Worm (Caenorhabditis elegans) whole organism, L4 larva: ENCODE measurements around the gene sru-38.

ENCODE experiments used
- D1046.2 ChIP-seq: fragments of 200-800 bp; sonication (Bioruptor generic); IDR thresholded peaks from 2 replicates; pipeline ENCODE4 v1.3.6; 2022; ENCODE audit warnings: missing genetic modification characterization, missing compliant biosample characterization
- F26F4.8 ChIP-seq: fragments of 200-800 bp; sonication (Bioruptor generic); conservative IDR thresholded peaks from 2 replicates; pipeline ENCODE4 v1.3.6; 2022; ENCODE audit warnings: missing genetic modification characterization, missing compliant biosample characterization
- F44E2.7 ChIP-seq: fragments of 200-800 bp; sonication (Bioruptor generic); IDR thresholded peaks from 2 replicates; pipeline ENCODE4 v2.1.2; 2022; ENCODE audit warnings: missing genetic modification characterization, missing compliant biosample characterization
- T20F7.1 ChIP-seq: fragments of 200-800 bp; sonication (Bioruptor generic); optimal IDR thresholded peaks from 2 replicates; lab custom pipeline; 2018; ENCODE audit warnings: mild to moderate bottlenecking, missing genetic modification characterization, missing compliant biosample characterization
- T26A8.4 ChIP-seq: fragments of 200-800 bp; sonication (Bioruptor generic); IDR thresholded peaks from 2 replicates; pipeline ENCODE4 v1.3.6; 2022; ENCODE audit warnings: missing genetic modification characterization, missing compliant biosample characterization
- Y5F2A.4 ChIP-seq: fragments of 200-800 bp; sonication (Bioruptor generic); optimal IDR thresholded peaks from 2 replicates; lab custom pipeline; 2018; ENCODE audit warnings: mild to moderate bottlenecking, missing genetic modification characterization, missing compliant biosample characterization
- Y75B8A.6 ChIP-seq: fragments of 200-800 bp; sonication (Bioruptor generic); IDR thresholded peaks from 2 replicates; pipeline ENCODE4 v1.3.6; 2022; ENCODE audit warnings: missing genetic modification reagents, missing genetic modification characterization, missing compliant biosample characterization
- aha-1 ChIP-seq: fragments of 150-350 bp; peaks from one replicate; lab custom pipeline; 2014; ENCODE audit warnings: missing biosample characterization, missing genetic modification characterization
- aly-2 ChIP-seq: sonication (generic microtip); optimal IDR thresholded peaks from 2 replicates; lab custom pipeline; 2018; ENCODE audit warnings: missing biosample characterization, missing genetic modification characterization
- ceh-20 ChIP-seq: fragments of 200-800 bp; sonication (Bioruptor generic); IDR thresholded peaks from 2 replicates; pipeline ENCODE4 v1.3.6; 2022; ENCODE audit warnings: missing genetic modification reagents, missing genetic modification characterization, missing compliant biosample characterization
- ceh-32 ChIP-seq: sonication (generic microtip); optimal IDR thresholded peaks from 2 replicates; lab custom pipeline; 2016; ENCODE audit warnings: mild to moderate bottlenecking, missing genetic modification characterization, missing compliant biosample characterization; ENCODE audit not compliant: poor library complexity
- ceh-62 ChIP-seq: sonication (generic microtip); optimal IDR thresholded peaks from 2 replicates; lab custom pipeline; 2017; ENCODE audit warnings: missing biosample characterization, missing genetic modification characterization
- daf-12 ChIP-seq: fragments of 150-350 bp; optimal IDR thresholded peaks from 2 replicates; lab custom pipeline; 2014; ENCODE audit warnings: missing biosample characterization, missing genetic modification reagents, missing genetic modification characterization
- dmd-6 ChIP-seq: fragments of 200-800 bp; sonication (Bioruptor generic); IDR thresholded peaks from 2 replicates; pipeline ENCODE4 v1.3.6; 2022; ENCODE audit warnings: missing genetic modification reagents, missing genetic modification characterization, missing compliant biosample characterization
- dpl-1 ChIP-seq: fragments of 150-350 bp; optimal IDR thresholded peaks from 2 replicates; lab custom pipeline; 2014; ENCODE audit warnings: missing biosample characterization, missing genetic modification reagents, missing genetic modification characterization
- egl-43 ChIP-seq: fragments of 200-800 bp; sonication (Bioruptor generic); IDR thresholded peaks from 2 replicates; pipeline ENCODE4 v1.3.6; 2022; ENCODE audit warnings: missing genetic modification reagents, missing genetic modification characterization, missing compliant biosample characterization
- fkh-10 ChIP-seq: fragments of 150-350 bp; optimal IDR thresholded peaks from 2 replicates; lab custom pipeline; 2014; ENCODE audit warnings: missing biosample characterization, missing genetic modification reagents, missing genetic modification characterization
- gei-8 ChIP-seq: fragments of 200-800 bp; sonication (Bioruptor generic); optimal IDR thresholded peaks from 2 replicates; lab custom pipeline; 2018; ENCODE audit warnings: mild to moderate bottlenecking, missing genetic modification characterization, missing compliant biosample characterization
- hlh-30 ChIP-seq: sonication (generic microtip); optimal IDR thresholded peaks from 2 replicates; lab custom pipeline; 2017; ENCODE audit warnings: antibody characterized with exemption, mild to moderate bottlenecking, missing genetic modification characterization, missing compliant biosample characterization; ENCODE audit not compliant: insufficient read depth
- hmg-1.1 ChIP-seq: fragments of 200-800 bp; sonication (Bioruptor generic); IDR thresholded peaks from 2 replicates; pipeline ENCODE4 v1.3.6; 2022; ENCODE audit warnings: missing genetic modification reagents, missing genetic modification characterization, missing compliant biosample characterization
- lim-7 ChIP-seq: fragments of 200-800 bp; sonication (Bioruptor generic); IDR thresholded peaks from 2 replicates; pipeline ENCODE4 v1.3.6; 2022; ENCODE audit warnings: missing genetic modification characterization, missing compliant biosample characterization
- lin-38 ChIP-seq: fragments of 200-800 bp; sonication (Bioruptor generic); IDR thresholded peaks from 2 replicates; pipeline ENCODE4 v1.3.6; 2022; ENCODE audit warnings: missing genetic modification reagents, missing genetic modification characterization, missing compliant biosample characterization
- lir-3 ChIP-seq: sonication (generic microtip); optimal IDR thresholded peaks from 2 replicates; lab custom pipeline; 2016; ENCODE audit warnings: mild to moderate bottlenecking, missing genetic modification characterization, missing compliant biosample characterization
- madf-9 ChIP-seq: fragments of 200-800 bp; sonication (Bioruptor generic); conservative IDR thresholded peaks from 2 replicates; pipeline ENCODE4 v1.3.6; 2022; ENCODE audit warnings: missing genetic modification reagents, missing genetic modification characterization, missing compliant biosample characterization
- mep-1 ChIP-seq: fragments of 150-350 bp; sonication (generic microtip); optimal IDR thresholded peaks from 3 replicates; lab custom pipeline; 2014; ENCODE audit warnings: missing biosample characterization, missing genetic modification characterization
- nhr-10 ChIP-seq: fragments of 150-350 bp; optimal IDR thresholded peaks from 2 replicates; lab custom pipeline; 2014; ENCODE audit warnings: missing biosample characterization, missing genetic modification characterization
- nhr-102 ChIP-seq: sonication (generic microtip); optimal IDR thresholded peaks from 2 replicates; lab custom pipeline; 2016; ENCODE audit warnings: mild to moderate bottlenecking, missing genetic modification characterization, moderate library complexity, missing compliant biosample characterization
- nhr-237 ChIP-seq: sonication (generic microtip); optimal IDR thresholded peaks from 2 replicates; lab custom pipeline; 2017; ENCODE audit warnings: missing biosample characterization, missing genetic modification characterization
- nhr-48 ChIP-seq: sonication (generic microtip); optimal IDR thresholded peaks from 2 replicates; lab custom pipeline; 2016; ENCODE audit warnings: mild to moderate bottlenecking, missing genetic modification characterization, missing compliant biosample characterization
- pha-4 ChIP-seq, 2 experiments: fragments of 150-350 bp in 1 of 2; fragments of 200-800 bp in 1 of 2; sonication (Bioruptor generic) in 1 of 2; IDR thresholded peaks in 1 of 2; optimal IDR thresholded peaks in 1 of 2; 2 replicates each; pipeline versions ENCODE4 v1.3.6 to Lab custom; 2014 to 2022; ENCODE audit warnings: missing genetic modification characterization in 2 of 2, missing genetic modification reagents in 2 of 2, missing biosample characterization in 1 of 2, missing compliant biosample characterization in 1 of 2
- php-3 ChIP-seq: fragments of 200-800 bp; sonication (Bioruptor generic); IDR thresholded peaks from 2 replicates; pipeline ENCODE4 v1.3.6; 2022; ENCODE audit warnings: missing genetic modification reagents, missing genetic modification characterization, missing compliant biosample characterization
- pqm-1 ChIP-seq: sonication (generic microtip); optimal IDR thresholded peaks from 2 replicates; lab custom pipeline; 2017; ENCODE audit warnings: missing biosample characterization, missing genetic modification characterization
- rbr-2 ChIP-seq: sonication (generic microtip); optimal IDR thresholded peaks from 2 replicates; lab custom pipeline; 2016; ENCODE audit warnings: missing genotype, missing genetic modification characterization, missing compliant biosample characterization
- sdz-12 ChIP-seq: fragments of 200-800 bp; sonication (Bioruptor generic); optimal IDR thresholded peaks from 2 replicates; lab custom pipeline; 2018; ENCODE audit warnings: mild to moderate bottlenecking, missing genetic modification characterization, missing compliant biosample characterization
- spr-1 ChIP-seq: sonication (generic microtip); optimal IDR thresholded peaks from 2 replicates; lab custom pipeline; 2016; ENCODE audit warnings: mild to moderate bottlenecking, missing genetic modification characterization, missing compliant biosample characterization
- spr-3 ChIP-seq: fragments of 200-800 bp; sonication (Bioruptor generic); optimal IDR thresholded peaks from 2 replicates; lab custom pipeline; 2018; ENCODE audit warnings: mild to moderate bottlenecking, missing genetic modification characterization, missing compliant biosample characterization
- unc-130 ChIP-seq: sonication (generic microtip); optimal IDR thresholded peaks from 2 replicates; lab custom pipeline; 2016; ENCODE audit warnings: missing genetic modification reagents, missing genetic modification characterization, missing compliant biosample characterization
- unc-62 ChIP-seq, 3 experiments: fragments of 150-350 bp in 1 of 3; sonication (generic microtip); optimal IDR thresholded peaks in 2 of 3; peaks in 1 of 3; 1 replicate in 1 of 3; 2 replicates in 2 of 3; lab custom pipeline; 2014 to 2017; ENCODE audit warnings: missing biosample characterization in 3 of 3, missing genetic modification characterization in 3 of 3, missing genetic modification reagents in 3 of 3, missing genotype in 1 of 3
- vab-7 ChIP-seq: fragments of 200-800 bp; sonication (Bioruptor generic); IDR thresholded peaks from 2 replicates; pipeline ENCODE4 v1.3.6; 2022; ENCODE audit warnings: missing genetic modification reagents, missing genetic modification characterization, missing compliant biosample characterization
- zag-1 ChIP-seq: fragments of 150-350 bp; optimal IDR thresholded peaks from 2 replicates; lab custom pipeline; 2014; ENCODE audit warnings: missing biosample characterization, missing genetic modification characterization
- zfp-2 ChIP-seq: sonication (generic microtip); optimal IDR thresholded peaks from 2 replicates; lab custom pipeline; 2016; ENCODE audit warnings: mild to moderate bottlenecking, missing genetic modification characterization, missing compliant biosample characterization
- zfp-3 ChIP-seq: fragments of 200-800 bp; sonication (Bioruptor generic); conservative IDR thresholded peaks from 2 replicates; pipeline ENCODE4 v1.3.6; 2022; ENCODE audit warnings: missing genetic modification reagents, missing genetic modification characterization, missing compliant biosample characterization
- zip-11 ChIP-seq: fragments of 200-800 bp; sonication (Bioruptor generic); IDR thresholded peaks from 2 replicates; pipeline ENCODE4 v1.3.6; 2022; ENCODE audit warnings: missing genetic modification characterization, missing compliant biosample characterization

The sru-38 gene

DNA sequence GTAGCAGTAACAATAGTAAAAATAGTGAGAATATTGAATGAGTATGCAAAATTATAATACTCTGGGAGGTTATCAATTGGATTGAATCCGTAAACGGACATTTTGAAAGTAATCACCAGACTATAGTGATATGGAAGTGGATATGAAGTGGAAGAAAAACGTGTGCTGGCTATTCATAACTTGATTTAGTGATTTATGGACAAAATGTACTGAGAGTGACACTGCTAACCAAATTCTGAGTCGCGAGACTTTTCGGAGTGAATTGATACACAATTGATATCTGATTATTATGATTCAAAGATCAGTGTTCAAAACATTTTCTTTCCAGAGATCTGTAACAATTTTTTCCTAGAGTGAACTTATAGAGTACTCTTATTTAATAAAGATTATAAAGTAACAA lies at the start of gene sru-38:
TSS of gene sru-38 (minus strand) at position 101 of the 400 bp plus-strand sequence.
- TF ChIP-seq pha-4 (GFP tag; IDR thresholded peaks at IDR 0.05; lab: Robert Waterston, UW) (no peak), pha-4 (tag; optimal IDR thresholded peaks at IDR 0.05; lab: Kevin White, UChicago) (no peak), rbr-2 (no peak), ceh-20 (GFP tag; lab: Robert Waterston, UW) (no peak), daf-12 (tag; lab: Kevin White, UChicago) (no peak), madf-9 (no peak), Y75B8A.6 (GFP tag; lab: Robert Waterston, UW) (no peak), mep-1 (no peak), php-3 (GFP tag; lab: Robert Waterston, UW) (no peak), T20F7.1 (no peak), nhr-48 (tag; lab: Kevin White, UChicago) (no peak), dpl-1 (no peak), F26F4.8 (GFP tag; lab: Robert Waterston, UW) (no peak), lim-7 (no peak), aly-2 (tag; lab: Kevin White, UChicago) (no peak)
- TF ChIP-seq, all 104 proteins: peak for 0

DNA sequence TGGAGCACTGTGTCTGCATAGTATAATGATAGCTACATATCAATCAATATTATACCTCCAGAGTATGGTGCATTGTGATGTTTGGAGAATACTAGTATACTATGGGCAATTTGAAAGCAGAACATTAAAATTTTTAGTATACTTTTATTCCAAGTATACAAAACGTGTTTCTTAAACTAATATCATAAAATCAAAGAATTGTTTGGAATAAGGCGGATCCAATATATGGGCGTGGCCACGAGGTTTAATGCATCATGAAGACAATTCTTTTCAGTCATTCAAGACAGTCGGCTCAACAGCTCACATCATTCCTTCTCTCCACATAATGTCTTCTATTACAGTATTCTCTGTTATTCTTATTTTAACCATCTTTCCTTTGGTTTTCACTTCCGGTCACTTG lies 44.0 kb upstream of the sru-38 start, which contains the start of gene sdz-31:
TSS of gene sdz-31 (plus strand) at position 301 of the 400 bp plus-strand sequence.
- TF ChIP-seq vab-7 (GFP tag; lab: Robert Waterston, UW) (no peak), aha-1 (tag; lab: Kevin White, UChicago) (no peak), egl-43 (GFP tag; lab: Robert Waterston, UW) (no peak), unc-130 (GFP tag; lab: Kevin White, UChicago) (no peak)
- TF ChIP-seq, all 104 proteins: peak for 0

DNA sequence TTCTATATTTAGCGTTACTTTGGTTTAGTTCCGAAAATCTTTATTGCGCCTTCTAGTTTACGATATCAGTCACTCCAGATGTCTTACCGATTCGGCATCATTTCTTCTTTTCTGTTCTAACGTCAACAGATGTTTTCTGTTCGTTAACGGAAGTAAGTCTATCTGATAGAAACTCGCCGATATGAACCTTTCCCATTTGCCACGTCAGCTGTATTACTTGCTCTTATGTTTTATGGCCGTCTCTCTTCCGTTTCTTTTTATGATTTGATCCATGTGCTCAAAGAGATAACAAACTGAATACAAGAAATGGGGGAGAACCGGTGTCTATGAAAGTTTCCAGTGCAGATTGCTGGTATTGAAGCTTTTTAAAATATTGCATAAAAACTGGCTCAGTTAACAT lies 43.6 kb upstream of the sru-38 start, which contains the start of gene srab-26:
TSS of gene srab-26 (minus strand) at position 101 of the 400 bp plus-strand sequence.
- no peak for TF ChIP-seq daf-12 (tag; lab: Kevin White, UChicago)
- TF ChIP-seq hlh-30 (tag; lab: Kevin White, UChicago) = no peak
- TF ChIP-seq zag-1 (tag; lab: Kevin White, UChicago) = no peak
- TF ChIP-seq T26A8.4 (GFP tag; lab: Robert Waterston, UW) = no peak
- no peak for TF ChIP-seq dmd-6 (GFP tag; lab: Robert Waterston, UW)
- TF ChIP-seq nhr-10 (tag; lab: Kevin White, UChicago) = no peak
- TF ChIP-seq dpl-1 = no peak
- no peak for TF ChIP-seq ceh-20 (GFP tag; lab: Robert Waterston, UW)
- no peak for TF ChIP-seq fkh-10 (GFP tag; lab: Kevin White, UChicago)
- no peak for TF ChIP-seq lir-3 (tag; lab: Kevin White, UChicago)
- no peak for TF ChIP-seq sdz-12 (GFP tag; lab: Kevin White, UChicago)
- TF ChIP-seq lin-38 = no peak
- no peak for TF ChIP-seq spr-1 (tag; lab: Kevin White, UChicago)
- no peak for TF ChIP-seq spr-3 (GFP tag; lab: Kevin White, UChicago)
- no peak for TF ChIP-seq hmg-1.1 (GFP tag; lab: Robert Waterston, UW)

DNA sequence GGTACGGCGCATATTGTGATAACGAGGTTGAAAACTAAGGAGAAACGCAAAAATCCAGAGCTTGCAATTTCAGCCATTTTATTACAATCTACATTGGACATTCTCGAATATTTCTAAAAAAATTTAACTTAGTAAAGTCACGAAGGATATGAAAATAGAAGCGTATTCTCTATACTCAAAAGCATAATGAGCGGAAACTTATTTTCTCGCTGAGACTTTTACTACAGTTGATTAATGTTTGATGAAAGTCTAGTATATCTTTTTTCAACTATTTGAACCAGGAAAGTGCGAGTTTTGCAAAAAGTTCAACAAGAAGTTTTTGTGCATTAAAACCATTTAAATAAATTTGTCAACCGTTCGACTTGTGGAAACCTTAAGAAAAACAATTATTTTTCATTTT lies 35.5 kb upstream of the sru-38 start, which contains the start of gene srab-18:
TSS of gene srab-18 (minus strand) at position 101 of the 400 bp plus-strand sequence.
- no peak for TF ChIP-seq nhr-102 (tag; lab: Kevin White, UChicago)
- TF ChIP-seq aha-1 (tag; lab: Kevin White, UChicago) = peak; percentile 16

DNA sequence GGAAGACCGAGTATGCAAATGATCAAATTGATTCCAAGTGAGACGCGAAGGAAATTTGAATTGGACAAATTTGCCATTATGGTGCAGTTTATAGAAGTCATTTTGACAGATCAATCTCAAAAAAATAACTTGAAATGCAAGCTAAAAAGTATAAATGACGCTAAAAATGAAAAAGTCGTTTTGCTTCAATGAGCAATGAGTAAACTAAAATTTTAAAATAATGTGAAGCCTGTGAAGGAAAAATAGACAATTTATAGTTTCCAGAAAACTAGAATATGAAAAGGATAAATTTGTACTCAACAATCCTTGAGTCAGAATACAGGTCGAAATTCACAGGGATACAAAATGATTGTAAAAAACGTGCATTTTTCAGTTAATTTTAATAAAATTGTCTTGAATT lies 32.5 kb upstream of the sru-38 start, which contains the start of gene srab-17:
TSS of gene srab-17 (minus strand) at position 101 of the 400 bp plus-strand sequence.
- TF ChIP-seq lir-3 (tag; lab: Kevin White, UChicago) (no peak), pqm-1 (no peak), lim-7 (no peak), Y5F2A.4 (GFP tag; lab: Kevin White, UChicago) (no peak), T26A8.4 (GFP tag; lab: Robert Waterston, UW) (no peak), D1046.2 (GFP tag; lab: Robert Waterston, UW) (no peak), ceh-62 (tag; lab: Kevin White, UChicago) (no peak), nhr-237 (tag; lab: Kevin White, UChicago) (no peak), zfp-3 (GFP tag; lab: Robert Waterston, UW) (no peak), zfp-2 (no peak), F26F4.8 (GFP tag; lab: Robert Waterston, UW) (no peak), unc-62 (GFP tag; optimal IDR thresholded peaks at IDR 0.05 in 1 of 2; lab: Kevin White, UChicago) (no peak), unc-62 (tag; optimal IDR thresholded peaks at IDR 0.05; lab: Kevin White, UChicago) (no peak), ceh-32 (tag; lab: Kevin White, UChicago) (no peak), vab-7 (GFP tag; lab: Robert Waterston, UW) (no peak), zip-11 (no peak), F44E2.7 (GFP tag; lab: Robert Waterston, UW) (no peak), aly-2 (tag; lab: Kevin White, UChicago) (no peak), gei-8 (no peak)
